Worm (Caenorhabditis elegans): ENCODE data around the gene Y69H2.7.

DNA sequence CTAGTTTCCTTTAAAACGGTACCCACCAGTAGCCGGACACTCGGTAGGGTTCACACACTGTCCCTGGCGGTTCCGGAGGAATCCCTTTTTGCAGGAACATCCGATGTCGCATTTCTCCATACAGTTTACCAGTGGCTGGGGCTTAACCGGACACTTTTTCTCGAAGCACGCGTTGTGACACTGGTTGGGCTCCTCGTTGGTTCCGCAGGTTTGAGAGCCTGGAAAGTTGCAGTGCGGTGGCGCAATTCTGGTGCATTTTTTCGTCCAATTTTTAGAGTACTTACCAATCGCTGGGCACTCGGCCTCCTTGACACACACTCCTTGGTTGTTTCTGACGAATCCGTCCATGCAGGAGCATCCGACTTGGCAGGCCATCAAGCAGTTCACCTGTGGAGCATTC is 27.5 kb upstream of the Y69H2.7 start:
- TF ChIP-seq him-1 (tag; optimal IDR thresholded peaks at IDR 0.05) (no peak), dao-5 (tag; optimal IDR thresholded peaks at IDR 0.05) (no peak), W03F9.2 (tag; optimal IDR thresholded peaks at IDR 0.05) (no peak)

Data from whole organism, L4/young adult.